Fruit fly (Drosophila melanogaster): Measurements from ENCODE around the gene CG32983.

CG32983 gene

DNA sequence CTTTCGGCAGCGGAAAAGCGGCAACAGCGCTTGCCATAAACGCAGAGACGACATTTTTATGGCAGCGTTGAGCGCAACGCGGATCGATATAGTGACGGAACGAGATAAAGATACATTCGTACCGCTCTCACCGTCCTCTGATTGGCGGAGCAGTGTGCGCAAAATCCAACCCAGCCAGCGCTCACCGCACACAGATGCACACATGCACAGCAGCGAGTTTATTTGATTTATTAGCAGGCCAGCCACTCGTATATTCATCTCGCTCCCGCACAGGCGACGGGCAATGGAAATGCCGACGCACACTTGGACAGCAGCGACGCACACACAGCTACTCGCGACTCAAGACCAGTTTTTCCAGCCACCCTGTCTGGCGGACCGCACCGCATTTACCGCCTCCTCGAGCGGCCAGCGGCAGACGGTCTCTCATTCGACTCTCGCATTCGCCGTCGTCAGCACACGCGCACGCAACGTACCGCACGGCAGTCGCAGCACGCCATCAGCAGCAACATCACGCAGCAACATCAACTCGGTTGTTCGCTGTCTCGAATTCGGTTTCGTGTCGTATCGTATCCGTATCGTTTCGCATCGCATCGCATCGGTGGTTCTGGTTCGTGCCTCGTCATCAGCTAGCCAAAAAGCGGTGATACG, 40.3 kb upstream of the CG32983 start, which contains the start of gene SoxN (continued):
- TF ChIP-seq Mio (GFP tag; optimal IDR thresholded peaks at IDR 0.05) (no peak), Rel (GFP tag; optimal IDR thresholded peaks at IDR 0.05) (no peak), Rel (tag; optimal IDR thresholded peaks at IDR 0.05) (no peak), Vsx2 (GFP tag; optimal IDR thresholded peaks at IDR 0.05; ENCODE audit: partially characterized antibody) (peak; percentile 84), pan (optimal IDR thresholded peaks at IDR 0.05) (no peak), rgr (GFP tag; optimal IDR thresholded peaks at IDR 0.05) (peak; percentile 21), h (GFP tag; optimal IDR thresholded peaks at IDR 0.05) (peak; percentile 17)

DNA sequence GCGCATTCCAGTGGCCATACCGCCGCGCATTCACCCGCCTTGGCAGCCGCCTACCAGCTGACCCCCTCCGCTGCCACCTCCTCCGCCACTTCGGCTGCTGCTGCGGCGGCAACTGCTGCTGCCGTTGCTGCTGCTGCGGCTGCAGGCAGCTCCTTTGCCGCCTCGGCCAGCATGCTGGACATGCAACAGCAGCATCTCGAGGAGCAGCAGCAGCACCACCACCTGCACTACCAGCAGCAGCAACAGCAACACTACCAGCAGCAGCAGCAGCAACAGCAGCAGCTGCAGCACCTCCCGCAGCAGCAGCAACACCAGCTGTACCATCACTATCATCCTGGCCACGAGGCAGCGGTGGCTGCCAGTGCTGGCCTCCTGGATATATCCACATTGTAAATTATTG, 37.3 kb upstream of the CG32983 start:
- TF ChIP-seq Hnf4 (GFP tag; optimal IDR thresholded peaks at IDR 0.05), result no peak

DNA sequence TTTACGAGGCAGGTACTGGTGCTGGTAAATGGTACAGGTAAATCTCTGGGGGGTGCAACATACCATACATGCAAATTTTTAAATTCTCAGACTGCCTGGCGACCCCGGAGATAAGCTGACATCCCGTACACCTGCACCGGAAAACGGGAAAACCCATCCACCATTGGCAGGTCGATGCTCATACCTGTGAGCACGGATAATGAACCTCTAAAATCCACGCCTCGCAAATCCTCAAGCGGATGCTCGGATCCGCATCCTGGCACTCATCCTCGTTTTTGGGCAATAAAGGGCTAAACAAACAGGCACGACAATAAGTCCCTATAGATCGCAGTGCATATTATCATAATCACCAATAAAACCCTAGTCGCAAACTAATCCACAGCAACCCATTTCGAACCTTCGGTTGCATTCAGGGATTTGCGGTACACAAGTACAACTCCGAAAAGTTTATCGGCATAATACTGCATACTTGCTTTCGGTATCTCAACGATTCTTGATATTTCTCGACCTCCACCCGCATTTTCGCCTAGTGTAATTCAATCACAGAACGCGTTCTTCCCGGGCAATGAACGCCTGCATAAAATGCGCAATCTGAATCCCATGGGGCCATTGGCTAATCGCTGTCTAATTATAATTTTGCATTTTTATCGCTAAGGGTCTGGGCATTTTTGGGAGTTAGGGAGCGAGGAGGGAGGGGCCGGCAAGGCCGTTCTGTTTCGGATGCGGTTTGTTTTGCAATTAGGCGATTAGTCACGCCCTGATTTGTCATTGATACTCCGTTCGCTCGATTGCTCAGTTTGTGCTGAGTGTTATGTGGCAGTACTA, 33.1 kb upstream of the CG32983 start:
- no peak for TF ChIP-seq jim (GFP tag; optimal IDR thresholded peaks at IDR 0.05)
- no peak for TF ChIP-seq psq (GFP tag; optimal IDR thresholded peaks at IDR 0.05)
- TF ChIP-seq CG32264 (GFP tag; optimal IDR thresholded peaks at IDR 0.05), result no peak
- TF ChIP-seq Hr78 (GFP tag; optimal IDR thresholded peaks at IDR 0.05), result no peak
- no peak for TF ChIP-seq Mio (GFP tag; optimal IDR thresholded peaks at IDR 0.05)
- TF ChIP-seq woc (GFP tag; optimal IDR thresholded peaks at IDR 0.05), result no peak
- TF ChIP-seq Dif (GFP tag; optimal IDR thresholded peaks at IDR 0.05; ENCODE audit: partially characterized antibody), result no peak

DNA sequence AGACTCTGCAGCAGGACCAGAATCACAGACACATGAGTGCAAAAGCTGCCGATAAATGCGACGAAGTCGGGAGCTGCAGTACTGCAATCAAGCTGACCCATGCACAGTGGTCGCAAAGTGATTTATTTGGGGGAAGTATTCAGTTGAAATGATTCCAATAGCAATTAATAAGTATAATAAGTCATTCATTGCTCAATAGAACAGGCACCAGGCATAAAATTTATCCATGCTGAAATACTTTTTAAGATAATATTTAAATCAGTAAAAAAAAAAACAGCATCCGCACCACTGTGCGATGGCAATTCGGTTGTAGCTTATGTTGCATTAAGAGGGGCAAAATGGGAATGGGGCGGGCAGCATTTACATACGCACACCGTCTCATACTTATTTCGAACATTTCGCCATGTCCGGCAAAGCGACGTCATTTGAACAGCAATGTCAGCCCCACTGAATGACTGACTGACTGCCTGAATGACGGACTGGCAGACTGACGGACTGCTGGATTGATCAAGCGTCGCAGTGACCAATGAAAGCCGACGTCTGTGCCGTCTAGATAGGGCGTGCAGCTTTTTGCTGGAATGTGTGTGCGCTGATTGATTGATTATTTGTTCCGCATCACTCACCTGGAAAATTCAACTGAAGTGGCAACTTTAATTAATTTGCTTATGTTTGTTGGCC, 30.7 kb upstream of the CG32983 start:
- TF ChIP-seq Vsx2 (GFP tag; optimal IDR thresholded peaks at IDR 0.05; ENCODE audit: partially characterized antibody), result no peak
- TF ChIP-seq Rel (GFP tag; optimal IDR thresholded peaks at IDR 0.05), result peak; percentile 15
- no peak for TF ChIP-seq Rel (tag; optimal IDR thresholded peaks at IDR 0.05)
- peak; percentile 14 for TF ChIP-seq psq (GFP tag; optimal IDR thresholded peaks at IDR 0.05)
- peak; percentile 74 for TF ChIP-seq sage (GFP tag; optimal IDR thresholded peaks at IDR 0.05)
- peak; percentile 49 for TF ChIP-seq CG32264 (GFP tag; optimal IDR thresholded peaks at IDR 0.05)
- TF ChIP-seq Hnf4 (GFP tag; optimal IDR thresholded peaks at IDR 0.05), result peak; percentile 28
- TF ChIP-seq h (GFP tag; optimal IDR thresholded peaks at IDR 0.05), result peak; percentile 84
- no peak for TF ChIP-seq tai (GFP tag; optimal IDR thresholded peaks at IDR 0.05)
- no peak for TF ChIP-seq jim (GFP tag; optimal IDR thresholded peaks at IDR 0.05)
- TF ChIP-seq rgr (GFP tag; optimal IDR thresholded peaks at IDR 0.05), result peak; percentile 38
- TF ChIP-seq OdsH (GFP tag; optimal IDR thresholded peaks at IDR 0.05), result peak; percentile 50
- peak; percentile 39 for TF ChIP-seq br (GFP tag; optimal IDR thresholded peaks at IDR 0.05)
- peak in 1 of 2 experiments; percentile 86 for TF ChIP-seq foxo (GFP tag; optimal IDR thresholded peaks at IDR 0.05)
- TF ChIP-seq Sp1 (GFP tag; optimal IDR thresholded peaks at IDR 0.05), result peak; percentile 32
- peak; percentile 26 for TF ChIP-seq ey (GFP tag; optimal IDR thresholded peaks at IDR 0.05)
- TF ChIP-seq fru (GFP tag; optimal IDR thresholded peaks at IDR 0.05), result peak; percentile 52
- TF ChIP-seq HLH106 (tag; optimal IDR thresholded peaks at IDR 0.05), result peak; percentile 17
- TF ChIP-seq woc (GFP tag; optimal IDR thresholded peaks at IDR 0.05), result peak; percentile 77
- TF ChIP-seq lola (GFP tag; optimal IDR thresholded peaks at IDR 0.05), result no peak

DNA sequence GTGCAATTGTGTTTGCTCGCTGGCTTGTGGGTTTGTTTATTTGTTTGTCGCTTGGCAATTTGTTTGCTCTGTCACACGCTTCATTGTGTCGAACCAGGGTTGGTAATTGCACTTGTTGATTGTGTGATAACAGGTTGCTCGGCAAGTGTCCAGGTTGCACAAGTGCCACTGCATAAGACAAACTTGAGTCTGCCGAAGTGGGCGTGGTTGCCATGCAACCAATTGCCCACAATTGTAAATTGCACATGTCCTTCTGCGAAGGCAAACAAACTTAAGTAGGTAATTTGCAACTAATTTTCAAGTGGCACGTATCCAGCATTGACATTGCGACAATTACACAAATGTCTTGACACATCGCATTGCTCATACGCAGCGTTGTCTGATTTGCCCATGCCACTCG, 26.5 kb upstream of the CG32983 start:
- TF ChIP-seq Hr83 (GFP tag; optimal IDR thresholded peaks at IDR 0.05; ENCODE audit: poor library complexity, severe bottlenecking) (no peak), Dfd (GFP tag; optimal IDR thresholded peaks at IDR 0.05) (no peak), CG32264 (GFP tag; optimal IDR thresholded peaks at IDR 0.05) (no peak), CrebA (GFP tag; optimal IDR thresholded peaks at IDR 0.05; ENCODE audit: borderline replicate concordance) (no peak), sage (GFP tag; optimal IDR thresholded peaks at IDR 0.05) (no peak), br (GFP tag; optimal IDR thresholded peaks at IDR 0.05) (no peak)

Data from whole organism, wandering third instar larva.